Fruit fly (Drosophila melanogaster) whole organism, embryonic: ENCODE results near the gene CG6753.

ENCODE experiments used
- Abd-B ChIP-seq: fragments of 200-800 bp; sonication (Bioruptor generic); optimal IDR thresholded peaks from 2 replicates; lab custom pipeline; 2018; ENCODE audit warnings: missing biosample characterization, mild to moderate bottlenecking, missing genetic modification characterization, moderate library complexity
- Ada2b ChIP-seq: fragments of 200-800 bp; sonication (Bioruptor generic); IDR thresholded peaks from 2 replicates; pipeline ENCODE4 v1.3.6; 2022; ENCODE audit warnings: missing biosample characterization, missing genetic modification characterization
- CG10979 ChIP-seq: fragments of 200-800 bp; sonication (Bioruptor generic); optimal IDR thresholded peaks from 2 replicates; lab custom pipeline; 2018; ENCODE audit warnings: missing biosample characterization, mild to moderate bottlenecking, missing genetic modification characterization, moderate library complexity
- CG11696 ChIP-seq: fragments of 200-800 bp; sonication (Bioruptor generic); IDR thresholded peaks from 2 replicates; pipeline ENCODE4 v1.3.6; 2022; ENCODE audit warnings: missing biosample characterization, missing genetic modification characterization
- CG14014 ChIP-seq: fragments of 200-800 bp; sonication (Bioruptor generic); IDR thresholded peaks from 2 replicates; pipeline ENCODE4 v1.3.6; 2022; ENCODE audit warnings: missing biosample characterization, missing genetic modification characterization
- CG16815 ChIP-seq: fragments of 200-800 bp; sonication (Bioruptor generic); optimal IDR thresholded peaks from 3 replicates; lab custom pipeline; 2017; ENCODE audit warnings: missing biosample characterization, mild to moderate bottlenecking, missing genetic modification characterization
- CG18011 ChIP-seq: fragments of 200-800 bp; sonication (Bioruptor generic); optimal IDR thresholded peaks from 2 replicates; lab custom pipeline; 2017; ENCODE audit warnings: missing biosample characterization, missing genetic modification characterization, mild to moderate bottlenecking, moderate library complexity, missing genotype
- CG2129 ChIP-seq: fragments of 200-800 bp; sonication (Bioruptor generic); IDR thresholded peaks from 2 replicates; pipeline ENCODE4 v1.3.6; 2022; ENCODE audit warnings: missing biosample characterization, missing genetic modification characterization; ENCODE audit not compliant: partially characterized antibody
- CG2678 ChIP-seq: fragments of 200-800 bp; sonication (Bioruptor generic); optimal IDR thresholded peaks from 3 replicates; lab custom pipeline; 2019; ENCODE audit warnings: missing biosample characterization, mild to moderate bottlenecking, missing genetic modification characterization, moderate library complexity
- CG31365 ChIP-seq: fragments of 200-800 bp; sonication (Bioruptor generic); optimal IDR thresholded peaks from 2 replicates; lab custom pipeline; 2018; ENCODE audit warnings: missing biosample characterization, mild to moderate bottlenecking, missing genetic modification characterization
- CG3407 ChIP-seq: fragments of 200-800 bp; sonication (Bioruptor generic); optimal IDR thresholded peaks from 2 replicates; lab custom pipeline; 2018; ENCODE audit warnings: missing biosample characterization, mild to moderate bottlenecking, missing genetic modification characterization
- CG3847 ChIP-seq: fragments of 200-800 bp; sonication (Bioruptor generic); IDR thresholded peaks from 2 replicates; pipeline ENCODE4 v1.3.6; 2022; ENCODE audit warnings: missing biosample characterization, missing genetic modification characterization
- CG6254 ChIP-seq: fragments of 200-800 bp; sonication (Bioruptor generic); optimal IDR thresholded peaks from 3 replicates; lab custom pipeline; 2017; ENCODE audit warnings: mild to moderate bottlenecking, missing biosample characterization, missing genetic modification reagents, missing genetic modification characterization
- CG6765 ChIP-seq: fragments of 200-800 bp; sonication (Bioruptor generic); optimal IDR thresholded peaks from 3 replicates; lab custom pipeline; 2017; ENCODE audit warnings: missing biosample characterization, mild to moderate bottlenecking, missing genetic modification characterization
- CG6813 ChIP-seq: fragments of 200-800 bp; sonication (Bioruptor generic); optimal IDR thresholded peaks from 2 replicates; lab custom pipeline; 2017; ENCODE audit warnings: missing biosample characterization, missing genetic modification characterization, mild to moderate bottlenecking, moderate library complexity, missing genetic modification reagents
- CG8359 ChIP-seq: fragments of 200-800 bp; sonication (Bioruptor generic); optimal IDR thresholded peaks from 2 replicates; lab custom pipeline; 2017; ENCODE audit warnings: missing biosample characterization, mild to moderate bottlenecking, missing genetic modification characterization, borderline replicate concordance
- CG9797 ChIP-seq: fragments of 200-800 bp; sonication (Bioruptor generic); optimal IDR thresholded peaks from 3 replicates; lab custom pipeline; 2018; ENCODE audit warnings: missing biosample characterization, mild to moderate bottlenecking, missing genetic modification characterization
- CHES-1-like ChIP-seq: fragments of 200-800 bp; sonication (Bioruptor generic); optimal IDR thresholded peaks from 2 replicates; lab custom pipeline; 2016; ENCODE audit warnings: missing biosample characterization, missing genetic modification characterization
- Fer2 ChIP-seq: fragments of 200-800 bp; sonication (Bioruptor generic); optimal IDR thresholded peaks from 2 replicates; lab custom pipeline; 2018; ENCODE audit warnings: missing biosample characterization, mild to moderate bottlenecking, missing genetic modification characterization, moderate library complexity
- Gug ChIP-seq: fragments of 200-800 bp; sonication (Bioruptor generic); IDR thresholded peaks from 4 replicates; pipeline ENCODE4 v1.3.6; 2022; ENCODE audit warnings: missing biosample characterization, missing genetic modification characterization
- H15 ChIP-seq: fragments of 200-800 bp; sonication (Bioruptor generic); IDR thresholded peaks from 3 replicates; pipeline ENCODE4 v1.3.6; 2022; ENCODE audit warnings: missing biosample characterization, missing genetic modification characterization
- HmgD ChIP-seq: fragments of 200-800 bp; sonication (Bioruptor generic); optimal IDR thresholded peaks from 3 replicates; lab custom pipeline; 2016; ENCODE audit warnings: missing biosample characterization, missing genetic modification characterization
- Hr39 ChIP-seq: fragments of >200 bp; optimal IDR thresholded peaks from 2 replicates; lab custom pipeline; 2017
- Lhr ChIP-seq: fragments of 200-800 bp; sonication (Bioruptor generic); optimal IDR thresholded peaks from 3 replicates; lab custom pipeline; 2017; ENCODE audit warnings: mild to moderate bottlenecking, missing biosample characterization, missing genetic modification reagents, missing genetic modification characterization
- Max ChIP-seq: fragments of 200-800 bp; sonication (Bioruptor generic); optimal IDR thresholded peaks from 2 replicates; lab custom pipeline; 2016; ENCODE audit warnings: missing biosample characterization, mild to moderate bottlenecking, missing genetic modification characterization
- Med ChIP-seq: fragments of 200-800 bp; sonication (Bioruptor generic); peaks from one replicate; lab custom pipeline; 2016; ENCODE audit warnings: missing biosample characterization, missing genetic modification characterization, mild to moderate bottlenecking, inconsistent platforms, moderate library complexity
- NFAT ChIP-seq: fragments of 200-800 bp; sonication (Bioruptor generic); IDR thresholded peaks from 2 replicates; pipeline ENCODE4 v1.3.6; 2022; ENCODE audit warnings: missing biosample characterization, missing genetic modification characterization
- Sry-β ChIP-seq: fragments of 200-800 bp; sonication (Bioruptor generic); optimal IDR thresholded peaks from 2 replicates; lab custom pipeline; 2018; ENCODE audit warnings: missing biosample characterization, mild to moderate bottlenecking, missing genetic modification characterization, moderate library complexity
- TFAM ChIP-seq: fragments of 200-800 bp; sonication (Bioruptor generic); optimal IDR thresholded peaks from 2 replicates; lab custom pipeline; 2017; ENCODE audit warnings: missing biosample characterization, missing genetic modification characterization, inconsistent platforms
- Usf ChIP-seq: fragments of 200-800 bp; sonication (Bioruptor generic); optimal IDR thresholded peaks from 2 replicates; lab custom pipeline; 2017; ENCODE audit warnings: missing genotype, missing biosample characterization, missing genetic modification characterization
- ac ChIP-seq: fragments of 200-800 bp; sonication (Bioruptor generic); optimal IDR thresholded peaks from 3 replicates; lab custom pipeline; 2017; ENCODE audit warnings: missing biosample characterization, mild to moderate bottlenecking, missing genetic modification characterization
- ap ChIP-seq: fragments of 200-800 bp; sonication (Bioruptor generic); IDR thresholded peaks from 2 replicates; pipeline ENCODE4 v1.3.6; 2022; ENCODE audit warnings: missing biosample characterization, missing genetic modification characterization
- ci ChIP-seq: fragments of 200-800 bp; sonication (Bioruptor generic); IDR thresholded peaks from 3 replicates; pipeline ENCODE4 v1.3.6; 2022; ENCODE audit warnings: missing biosample characterization, missing genetic modification characterization
- dpn ChIP-seq, 2 experiments: fragments of 200-800 bp; sonication (Bioruptor generic); optimal IDR thresholded peaks; 3 replicates each; lab custom pipeline; 2016; ENCODE audit warnings: missing biosample characterization in 2 of 2, missing genetic modification characterization in 2 of 2
- en ChIP-seq: fragments of 200-800 bp; sonication (Bioruptor generic); optimal IDR thresholded peaks from 2 replicates; lab custom pipeline; 2016; ENCODE audit warnings: missing biosample characterization, missing genetic modification characterization
- exex ChIP-seq: fragments of 200-800 bp; sonication (Bioruptor generic); optimal IDR thresholded peaks from 4 replicates; lab custom pipeline; 2018; ENCODE audit warnings: missing biosample characterization, mild to moderate bottlenecking, missing genetic modification characterization, moderate library complexity
- gsb ChIP-seq: fragments of 200-800 bp; sonication (Bioruptor generic); IDR thresholded peaks from 2 replicates; pipeline ENCODE4 v1.3.6; 2022; ENCODE audit warnings: missing biosample characterization, missing genetic modification characterization
- insv ChIP-seq, 2 experiments: fragments of 200-800 bp; sonication (Bioruptor generic); optimal IDR thresholded peaks; 3 replicates each; lab custom pipeline; 2016 to 2018; ENCODE audit warnings: missing biosample characterization in 2 of 2, missing genetic modification characterization in 2 of 2
- lola ChIP-seq, 3 experiments: fragments of >200 bp in 2 of 3; fragments of 200-800 bp in 1 of 3; sonication (Bioruptor generic) in 1 of 3; optimal IDR thresholded peaks; 2 replicates each; lab custom pipeline; 2017 to 2019; ENCODE audit warnings: missing biosample characterization in 3 of 3, missing genetic modification characterization in 3 of 3, mild to moderate bottlenecking in 1 of 3, moderate library complexity in 1 of 3
- nerfin-2 ChIP-seq: fragments of 200-800 bp; sonication (Bioruptor generic); IDR thresholded peaks from 2 replicates; pipeline ENCODE4 v1.3.6; 2022; ENCODE audit warnings: missing biosample characterization, missing genetic modification characterization; ENCODE audit not compliant: partially characterized antibody
- org-1 ChIP-seq: fragments of 200-800 bp; sonication (Bioruptor generic); optimal IDR thresholded peaks from 2 replicates; lab custom pipeline; 2017; ENCODE audit warnings: missing biosample characterization, missing genetic modification characterization
- pan ChIP-seq, 4 experiments: fragments of >200 bp in 3 of 4; fragments of 200-800 bp in 1 of 4; sonication (Bioruptor generic) in 1 of 4; optimal IDR thresholded peaks in 3 of 4; IDR thresholded peaks in 1 of 4; 2 replicates each; pipeline versions ENCODE4 v1.3.6 to Lab custom; 2017 to 2022; ENCODE audit warnings: missing biosample characterization in 2 of 4, missing genetic modification characterization in 2 of 4, mixed read lengths in 1 of 4
- pb ChIP-seq: fragments of 200-800 bp; sonication (Bioruptor generic); optimal IDR thresholded peaks from 3 replicates; lab custom pipeline; 2016; ENCODE audit warnings: missing biosample characterization, missing genetic modification characterization
- peb ChIP-seq: fragments of 200-800 bp; sonication (Bioruptor generic); IDR thresholded peaks from 2 replicates; pipeline ENCODE4 v1.3.6; 2022; ENCODE audit warnings: missing biosample characterization, missing genetic modification characterization
- psq ChIP-seq: fragments of 200-800 bp; sonication (Bioruptor generic); optimal IDR thresholded peaks from 2 replicates; lab custom pipeline; 2017; ENCODE audit warnings: missing biosample characterization, missing genetic modification characterization
- run ChIP-seq: fragments of 200-800 bp; sonication (Bioruptor generic); optimal IDR thresholded peaks from 3 replicates; lab custom pipeline; 2018; ENCODE audit warnings: missing biosample characterization, mild to moderate bottlenecking, missing genetic modification characterization
- schlank ChIP-seq: fragments of 200-800 bp; sonication (Bioruptor generic); optimal IDR thresholded peaks from 2 replicates; lab custom pipeline; 2018; ENCODE audit warnings: missing biosample characterization, mild to moderate bottlenecking, missing genetic modification characterization
- sr ChIP-seq: fragments of 200-800 bp; sonication (Bioruptor generic); IDR thresholded peaks from 3 replicates; pipeline ENCODE4 v1.3.6; 2022; ENCODE audit warnings: missing biosample characterization, missing genetic modification characterization

The CG6753 gene

DNA sequence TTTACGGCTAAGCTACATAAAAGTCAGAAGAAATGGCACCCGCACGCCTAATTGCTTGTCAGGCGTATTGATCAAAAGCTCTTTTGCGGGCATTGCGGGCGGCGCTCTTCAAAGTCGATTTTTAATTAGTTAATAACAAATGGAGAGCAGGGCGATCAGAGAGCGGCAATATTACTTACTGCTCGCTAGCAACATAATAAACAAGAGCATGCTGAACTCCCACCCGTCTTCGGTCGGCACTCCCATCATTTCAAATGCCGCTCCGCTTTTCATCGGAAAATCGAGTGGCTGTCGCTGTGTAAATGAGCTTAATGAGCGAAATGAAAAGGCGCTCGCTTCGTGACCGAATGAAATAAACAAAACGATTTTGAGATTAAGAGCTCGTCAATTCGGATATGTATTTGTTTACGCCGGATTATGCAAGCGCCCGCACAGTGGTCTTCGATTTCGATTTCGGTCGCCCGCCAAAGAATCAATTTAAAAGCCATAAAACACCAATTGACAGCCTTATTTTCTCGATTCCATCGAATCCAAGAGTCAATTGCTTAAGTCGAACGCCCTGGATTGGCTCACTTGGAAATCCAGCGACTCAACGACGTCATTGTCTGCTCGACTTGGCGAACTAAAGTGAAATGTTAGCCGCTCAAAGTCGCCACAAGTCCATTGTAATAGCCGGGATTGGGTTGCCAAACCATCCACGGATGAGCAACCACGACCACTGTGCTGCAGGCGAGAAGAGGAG lies 11.4 kb upstream of the CG6753 start (continued):
- TF ChIP-seq exex (tag; lab: Kevin White, UChicago) = peak; percentile 34
- TF ChIP-seq CG2129 (GFP tag; lab: Robert Waterston, UW) = no peak
- peak; percentile 52; the same call in 1 of the 2 replicates for TF ChIP-seq NFAT (GFP tag; lab: Robert Waterston, UW)
- TF ChIP-seq CG11696 (GFP tag; lab: Robert Waterston, UW) = 0 out of 2 replicates have a peak, but pooled peaks have one; percentile 46
- peak; percentile 75 for TF ChIP-seq CG10979
- TF ChIP-seq lola (GFP tag; optimal IDR thresholded peaks at IDR 0.05; lab: Kevin White, UChicago) = peak in 1 of 3 experiments; percentile 0
- peak; percentile 78 for TF ChIP-seq ap
- no peak for TF ChIP-seq Sry-β
- no peak for TF ChIP-seq Hr39 (lab: Kevin White, UChicago)
- peak; percentile 61 for TF ChIP-seq Fer2 (tag; lab: Kevin White, UChicago)
- peak; percentile 77 for TF ChIP-seq Ada2b (GFP tag; lab: Robert Waterston, UW)
- peak; percentile 33 for TF ChIP-seq Lhr
- peak; percentile 33 for TF ChIP-seq CG31365 (tag; lab: Kevin White, UChicago)
- TF ChIP-seq CG18011 (GFP tag; lab: Kevin White, UChicago) = peak; percentile 60
- TF ChIP-seq CG16815 (GFP tag; lab: Kevin White, UChicago) = peak; percentile 58
- peak; percentile 78 for TF ChIP-seq pb (GFP tag; lab: Kevin White, UChicago)
- TF ChIP-seq gsb = peak; percentile 70
- TF ChIP-seq en (GFP tag; lab: Kevin White, UChicago) = peak; percentile 45
- peak; percentile 13 for TF ChIP-seq psq (GFP tag; lab: Kevin White, UChicago)
- TF ChIP-seq HmgD = no peak
- TF ChIP-seq pan (optimal IDR thresholded peaks at IDR 0.05; lab: Kevin White, UChicago) = no peak
- peak in 1 of 2 experiments; percentile 73 for TF ChIP-seq pan (GFP tag; optimal IDR thresholded peaks at IDR 0.05 in 1 of 2, IDR thresholded peaks at IDR 0.05 in 1 of 2)
- TF ChIP-seq schlank (tag; lab: Kevin White, UChicago) = peak; percentile 26
- TF ChIP-seq CG2678 (tag; lab: Kevin White, UChicago) = peak; percentile 90
- TF ChIP-seq insv (GFP tag; optimal IDR thresholded peaks at IDR 0.05; lab: Kevin White, UChicago) = no peak
- no peak; the same call in 2 of the 3 replicates for TF ChIP-seq sr (GFP tag; lab: Robert Waterston, UW)
- peak; percentile 65 for TF ChIP-seq CG6813
- TF ChIP-seq CG3847 (GFP tag; lab: Robert Waterston, UW) = peak; percentile 78
- peak; percentile 73 for TF ChIP-seq CHES-1-like
- TF ChIP-seq CG8359 (GFP tag; lab: Kevin White, UChicago) = peak; percentile 62
- peak; percentile 4 for TF ChIP-seq CG6765 (GFP tag; lab: Kevin White, UChicago)
- peak; percentile 88 for TF ChIP-seq org-1 (GFP tag; lab: Kevin White, UChicago)
- TF ChIP-seq Gug (GFP tag; lab: Robert Waterston, UW) = peak; percentile 81
- TF ChIP-seq CG6254 = peak; percentile 65
- TF ChIP-seq Max = peak; percentile 53
- peak; percentile 80 for TF ChIP-seq CG14014 (GFP tag; lab: Robert Waterston, UW)
- TF ChIP-seq H15 (GFP tag; lab: Robert Waterston, UW) = peak; percentile 75
- peak; percentile 80 to 88 for TF ChIP-seq dpn (GFP tag; optimal IDR thresholded peaks at IDR 0.05; lab: Kevin White, UChicago)
- TF ChIP-seq run (tag; lab: Kevin White, UChicago) = peak; percentile 76
- TF ChIP-seq CG3407 (GFP tag; lab: Kevin White, UChicago) = peak; percentile 72
- TF ChIP-seq ac (GFP tag; lab: Kevin White, UChicago) = no peak
- peak; percentile 97 for TF ChIP-seq Med
- peak; percentile 86 for TF ChIP-seq Abd-B (GFP tag; lab: Kevin White, UChicago)
- peak; percentile 51 for TF ChIP-seq Usf (GFP tag; lab: Kevin White, UChicago)
- peak; percentile 54; the same call in 1 of the 2 replicates for TF ChIP-seq peb (GFP tag; lab: Robert Waterston, UW)
- 0 out of 2 replicates have a peak, but pooled peaks have one; percentile 18 for TF ChIP-seq nerfin-2 (GFP tag; lab: Robert Waterston, UW)
- no peak for TF ChIP-seq TFAM
- TF ChIP-seq ci (GFP tag; lab: Robert Waterston, UW) = peak; percentile 80
- no peak for TF ChIP-seq CG9797 (GFP tag; lab: Kevin White, UChicago)
